Worm (Caenorhabditis elegans) whole organism, L3 larva: ENCODE measurements around the gene B0454.26.

Experiments used
- aly-2 ChIP-seq: fragments of 150-350 bp; optimal IDR thresholded peaks from 2 replicates; lab custom pipeline; 2014; ENCODE audit warnings: missing biosample characterization, missing genetic modification characterization
- ama-1 ChIP-seq: fragments of 150-350 bp; optimal IDR thresholded peaks from 2 replicates; lab custom pipeline; 2018
- ceh-16 ChIP-seq: sonication (generic microtip); optimal IDR thresholded peaks from 2 replicates; lab custom pipeline; 2017; ENCODE audit warnings: missing biosample characterization, missing genetic modification characterization
- ceh-28 ChIP-seq: fragments of 150-350 bp; optimal IDR thresholded peaks from 2 replicates; lab custom pipeline; 2014; ENCODE audit warnings: missing biosample characterization, missing genetic modification reagents, missing genetic modification characterization
- ceh-82 ChIP-seq: fragments of 150-350 bp; optimal IDR thresholded peaks from 2 replicates; lab custom pipeline; 2014; ENCODE audit warnings: missing biosample characterization, missing genetic modification characterization
- ceh-9 ChIP-seq: sonication (generic microtip); optimal IDR thresholded peaks from 2 replicates; lab custom pipeline; 2018; ENCODE audit warnings: missing biosample characterization, missing genetic modification characterization
- daf-12 ChIP-seq: fragments of 150-350 bp; optimal IDR thresholded peaks from 2 replicates; lab custom pipeline; 2014; ENCODE audit warnings: missing biosample characterization, missing genetic modification reagents, missing genetic modification characterization
- egl-5 ChIP-seq: fragments of 150-350 bp; optimal IDR thresholded peaks from 2 replicates; lab custom pipeline; 2017; ENCODE audit warnings: missing biosample characterization, missing genetic modification reagents, missing genetic modification characterization, inconsistent platforms
- elt-2 ChIP-seq: sonication (generic microtip); optimal IDR thresholded peaks from 2 replicates; lab custom pipeline; 2016; ENCODE audit warnings: missing genetic modification reagents, mild to moderate bottlenecking, missing genetic modification characterization, missing compliant biosample characterization
- elt-3 ChIP-seq, 3 experiments: fragments of 150-350 bp in 1 of 3; sonication (generic microtip) in 2 of 3; optimal IDR thresholded peaks; 2 replicates in 2 of 3; 4 replicates in 1 of 3; lab custom pipeline; 2014 to 2017; ENCODE audit warnings: missing biosample characterization in 3 of 3, missing genetic modification characterization in 3 of 3
- eor-1 ChIP-seq, 2 experiments: fragments of 150-350 bp; optimal IDR thresholded peaks; 2 replicates each; lab custom pipeline; 2014 to 2018; ENCODE audit warnings: missing biosample characterization in 2 of 2, missing genetic modification characterization in 2 of 2
- fkh-10 ChIP-seq: sonication (generic microtip); optimal IDR thresholded peaks from 2 replicates; lab custom pipeline; 2017; ENCODE audit warnings: missing biosample characterization, missing genetic modification reagents, missing genetic modification characterization
- fkh-2 ChIP-seq: fragments of 150-350 bp; optimal IDR thresholded peaks from 2 replicates; lab custom pipeline; 2014; ENCODE audit warnings: missing biosample characterization, missing genetic modification reagents, missing genetic modification characterization
- hmg-11 ChIP-seq: sonication (generic microtip); optimal IDR thresholded peaks from 2 replicates; lab custom pipeline; 2016; ENCODE audit warnings: missing genetic modification characterization, missing compliant biosample characterization
- jun-1 ChIP-seq: fragments of 150-350 bp; optimal IDR thresholded peaks from 2 replicates; lab custom pipeline; 2014; ENCODE audit warnings: missing biosample characterization, missing genetic modification reagents, missing genetic modification characterization
- lin-15B ChIP-seq: fragments of 150-350 bp; optimal IDR thresholded peaks from 2 replicates; lab custom pipeline; 2014; ENCODE audit warnings: missing biosample characterization, missing genetic modification characterization
- lin-39 ChIP-seq: fragments of 150-350 bp; optimal IDR thresholded peaks from 2 replicates; lab custom pipeline; 2018; ENCODE audit warnings: missing biosample characterization, missing genetic modification reagents, missing genetic modification characterization
- mdl-1 ChIP-seq: fragments of 150-350 bp; optimal IDR thresholded peaks from 2 replicates; lab custom pipeline; 2014; ENCODE audit warnings: missing biosample characterization, missing genetic modification characterization
- mml-1 ChIP-seq: fragments of 150-350 bp; sonication (generic microtip); optimal IDR thresholded peaks from 3 replicates; lab custom pipeline; 2014; ENCODE audit warnings: missing biosample characterization, missing genetic modification characterization
- nfya-1 ChIP-seq: sonication (generic microtip); optimal IDR thresholded peaks from 2 replicates; lab custom pipeline; 2017; ENCODE audit warnings: missing genetic modification characterization, mild to moderate bottlenecking, missing compliant biosample characterization, antibody characterized with exemption, moderate library complexity; ENCODE audit not compliant: insufficient read depth
- nhr-11 ChIP-seq: fragments of 150-350 bp; optimal IDR thresholded peaks from 2 replicates; lab custom pipeline; 2014; ENCODE audit warnings: missing biosample characterization, missing genetic modification characterization
- nhr-12 ChIP-seq: fragments of 150-350 bp; optimal IDR thresholded peaks from 2 replicates; lab custom pipeline; 2014; ENCODE audit warnings: missing biosample characterization, missing genetic modification characterization
- nhr-23 ChIP-seq: fragments of 150-350 bp; optimal IDR thresholded peaks from 2 replicates; lab custom pipeline; 2014; ENCODE audit warnings: missing biosample characterization, missing genetic modification reagents, missing genetic modification characterization
- nhr-237 ChIP-seq: fragments of 150-350 bp; optimal IDR thresholded peaks from 2 replicates; lab custom pipeline; 2014; ENCODE audit warnings: missing biosample characterization, missing genetic modification characterization
- nhr-25 ChIP-seq: sonication (generic microtip); optimal IDR thresholded peaks from 2 replicates; lab custom pipeline; 2017; ENCODE audit warnings: missing biosample characterization, missing genetic modification characterization
- nhr-43 ChIP-seq: sonication (generic microtip); optimal IDR thresholded peaks from 2 replicates; lab custom pipeline; 2016; ENCODE audit warnings: mild to moderate bottlenecking, missing genetic modification characterization, missing compliant biosample characterization; ENCODE audit not compliant: poor library complexity, severe bottlenecking
- nhr-67 ChIP-seq: fragments of 150-350 bp; optimal IDR thresholded peaks from 2 replicates; lab custom pipeline; 2014; ENCODE audit warnings: missing biosample characterization, missing genetic modification characterization
- nhr-76 ChIP-seq: fragments of 150-350 bp; sonication (generic microtip); optimal IDR thresholded peaks from 5 replicates; lab custom pipeline; 2014; ENCODE audit warnings: missing biosample characterization, missing genetic modification characterization
- nhr-77 ChIP-seq: fragments of 150-350 bp; optimal IDR thresholded peaks from 2 replicates; lab custom pipeline; 2014; ENCODE audit warnings: missing biosample characterization, missing genetic modification characterization
- pha-4 ChIP-seq: fragments of 150-350 bp; optimal IDR thresholded peaks from 2 replicates; lab custom pipeline; 2014; ENCODE audit warnings: missing biosample characterization, missing genetic modification reagents, missing genetic modification characterization
- pqm-1 ChIP-seq: fragments of 150-350 bp; optimal IDR thresholded peaks from 2 replicates; lab custom pipeline; 2017; ENCODE audit warnings: missing biosample characterization, missing genetic modification characterization, inconsistent platforms
- sea-2 ChIP-seq: fragments of 150-350 bp; sonication (generic microtip); optimal IDR thresholded peaks from 4 replicates; lab custom pipeline; 2014; ENCODE audit warnings: missing biosample characterization, missing genetic modification reagents, missing genetic modification characterization
- skn-1 ChIP-seq: fragments of 150-350 bp; optimal IDR thresholded peaks from 2 replicates; lab custom pipeline; 2014; ENCODE audit warnings: missing biosample characterization, missing genetic modification characterization
- snpc-4 ChIP-seq: fragments of 150-350 bp; optimal IDR thresholded peaks from 2 replicates; lab custom pipeline; 2014; ENCODE audit warnings: missing biosample characterization, missing genetic modification characterization
- tbx-2 ChIP-seq: sonication (generic microtip); optimal IDR thresholded peaks from 2 replicates; lab custom pipeline; 2016; ENCODE audit warnings: mild to moderate bottlenecking, missing genetic modification characterization, missing compliant biosample characterization
- unc-39 ChIP-seq: sonication (generic microtip); optimal IDR thresholded peaks from 4 replicates; lab custom pipeline; 2017; ENCODE audit warnings: missing biosample characterization, missing genetic modification characterization
- unc-62 ChIP-seq: fragments of 150-350 bp; sonication (generic microtip); optimal IDR thresholded peaks from 4 replicates; lab custom pipeline; 2014; ENCODE audit warnings: missing biosample characterization, missing genetic modification reagents, missing genetic modification characterization
- ztf-11 ChIP-seq: fragments of 150-350 bp; optimal IDR thresholded peaks from 2 replicates; lab custom pipeline; 2014; ENCODE audit warnings: missing biosample characterization, missing genetic modification characterization
- ztf-4 ChIP-seq: fragments of 150-350 bp; optimal IDR thresholded peaks from 2 replicates; lab custom pipeline; 2014; ENCODE audit warnings: missing biosample characterization, missing genetic modification characterization

B0454.26 gene

DNA sequence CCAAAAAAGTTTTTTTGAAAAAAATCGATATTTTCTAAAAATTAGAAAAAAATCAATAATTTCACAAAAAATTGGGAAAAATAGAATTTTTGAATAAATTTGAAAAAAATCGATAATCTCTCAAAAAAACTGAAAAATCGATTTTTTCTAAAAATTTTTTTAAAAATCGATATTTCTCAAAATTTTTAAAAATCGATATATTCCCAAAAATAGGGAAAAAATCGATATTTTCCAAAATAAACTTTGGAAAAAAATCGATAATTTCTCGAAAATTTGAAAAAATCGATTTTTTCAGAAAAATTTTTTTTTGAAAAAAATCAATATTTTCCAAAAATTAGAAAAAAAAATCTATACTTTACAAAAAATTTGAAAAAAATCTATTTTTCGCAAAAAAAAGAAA, 26.3 kb upstream of the B0454.26 start:
- TF ChIP-seq nfya-1 (tag; lab: Kevin White, UChicago) (no peak), ceh-28 (tag; lab: Kevin White, UChicago) (peak; percentile 97)
- TF ChIP-seq, all 47 proteins: peak for 1

DNA sequence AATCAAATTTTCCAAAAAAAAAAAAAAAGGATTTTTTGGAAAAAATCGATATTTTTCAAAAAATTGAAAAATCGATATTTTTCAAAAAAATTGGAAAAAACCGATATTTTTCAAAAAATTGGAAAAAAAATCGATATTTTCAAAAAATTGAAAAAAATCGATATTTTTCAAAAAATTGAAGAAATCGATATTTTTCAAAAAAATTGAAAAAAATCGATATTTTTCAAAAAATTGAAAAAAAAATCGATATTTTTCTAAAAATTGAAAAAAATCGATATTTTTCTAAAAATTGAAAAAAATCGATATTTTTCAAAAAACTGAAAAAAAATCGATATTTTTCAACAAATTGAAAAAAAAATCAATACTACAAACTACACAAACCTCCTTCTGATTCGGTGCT, 25.6 kb upstream of the B0454.26 start:
- TF ChIP-seq nhr-11 (no peak), nhr-77 (no peak), nhr-43 (tag; lab: Kevin White, UChicago) (no peak), nhr-25 (tag; lab: Kevin White, UChicago) (no peak), mml-1 (tag; lab: Kevin White, UChicago) (no peak), ceh-28 (tag; lab: Kevin White, UChicago) (peak; percentile 96)

DNA sequence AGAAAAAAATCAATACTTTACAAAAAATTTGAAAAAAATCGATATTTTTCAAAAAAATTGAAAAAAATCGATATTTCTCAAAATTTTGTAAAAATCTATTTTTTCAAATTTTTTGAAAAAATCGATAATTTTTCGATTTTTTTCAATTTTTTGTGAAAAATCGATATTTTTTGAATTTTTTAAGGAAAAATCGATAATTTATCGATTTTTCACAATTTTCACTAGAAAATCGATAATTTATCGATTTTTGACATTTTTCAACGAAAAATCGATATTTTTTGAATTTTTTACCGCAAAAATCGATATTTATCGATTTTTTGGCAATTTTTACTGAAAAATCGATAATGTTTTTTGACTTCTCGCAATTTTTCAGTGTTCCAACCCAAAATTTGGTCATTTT, 25.0 kb upstream of the B0454.26 start:
- TF ChIP-seq ceh-28 (tag; lab: Kevin White, UChicago) (peak; percentile 98), unc-39 (tag; lab: Kevin White, UChicago) (no peak)

DNA sequence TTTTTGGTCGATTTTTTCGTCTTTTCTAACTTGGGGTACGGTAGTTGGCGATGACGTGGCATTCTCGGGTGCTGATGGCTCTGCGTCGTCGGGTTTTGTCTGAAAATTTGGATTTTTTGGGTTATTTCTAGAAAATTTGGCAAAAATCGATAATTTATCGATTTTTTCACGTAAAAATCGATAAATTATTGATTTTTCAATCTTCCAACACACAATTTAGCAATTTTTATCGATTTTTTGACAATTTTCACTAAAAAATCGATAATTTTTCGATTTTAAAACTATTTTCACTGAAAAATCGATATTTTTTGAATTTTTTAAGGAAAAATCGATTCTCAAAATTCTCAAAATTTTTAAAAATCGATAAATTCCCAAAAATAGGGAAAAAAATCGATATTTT, 24.5 kb upstream of the B0454.26 start:
- TF ChIP-seq tbx-2 (tag; lab: Kevin White, UChicago), result no peak
- TF ChIP-seq skn-1 (tag; lab: Kevin White, UChicago), result no peak
- no peak for TF ChIP-seq elt-3 (tag; optimal IDR thresholded peaks at IDR 0.05; lab: Kevin White, UChicago)
- peak; percentile 82 for TF ChIP-seq ceh-28 (tag; lab: Kevin White, UChicago)
- TF ChIP-seq ztf-4 (tag; lab: Kevin White, UChicago), result no peak

DNA sequence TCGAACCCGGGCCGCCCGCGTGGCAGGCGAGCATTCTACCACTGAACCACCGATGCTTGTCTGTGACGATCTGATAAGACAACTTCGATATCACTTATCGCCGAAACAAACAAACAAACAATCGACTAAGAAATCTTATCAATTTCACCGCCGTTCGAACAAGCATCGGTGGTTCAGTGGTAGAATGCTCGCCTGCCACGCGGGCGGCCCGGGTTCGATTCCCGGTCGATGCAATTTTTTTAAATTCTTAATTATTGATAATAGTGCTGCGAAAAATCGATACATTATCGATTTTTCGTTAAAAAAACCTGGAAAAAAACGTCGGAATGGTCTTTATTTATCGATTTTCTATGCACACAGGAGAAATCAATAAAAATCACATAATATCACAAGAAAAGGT, 23.9 kb upstream of the B0454.26 start:
- TF ChIP-seq unc-62, result no peak
- TF ChIP-seq nhr-77, result no peak
- no peak for TF ChIP-seq eor-1 (tag; optimal IDR thresholded peaks at IDR 0.05; lab: Kevin White, UChicago)
- peak; percentile 17 for TF ChIP-seq pqm-1 (tag; lab: Kevin White, UChicago)
- no peak for TF ChIP-seq nhr-76 (tag; lab: Kevin White, UChicago)
- no peak for TF ChIP-seq ceh-9
- TF ChIP-seq skn-1 (tag; lab: Kevin White, UChicago), result no peak
- no peak for TF ChIP-seq ztf-4 (tag; lab: Kevin White, UChicago)
- TF ChIP-seq egl-5 (tag; lab: Kevin White, UChicago), result no peak
- no peak for TF ChIP-seq nhr-12 (tag; lab: Kevin White, UChicago)
- TF ChIP-seq sea-2 (GFP tag; lab: Kevin White, UChicago), result no peak
- no peak for TF ChIP-seq nhr-237 (tag; lab: Kevin White, UChicago)
- no peak for TF ChIP-seq hmg-11 (tag; lab: Kevin White, UChicago)
- no peak for TF ChIP-seq lin-39
- peak; percentile 36 for TF ChIP-seq pha-4 (tag; lab: Kevin White, UChicago)
- TF ChIP-seq nhr-23, result no peak
- TF ChIP-seq ama-1, result no peak
- no peak for TF ChIP-seq ztf-11 (tag; lab: Kevin White, UChicago)
- no peak for TF ChIP-seq mdl-1
- TF ChIP-seq elt-2 (tag; lab: Kevin White, UChicago), result peak; percentile 69
- TF ChIP-seq jun-1 (tag; lab: Kevin White, UChicago), result no peak
- TF ChIP-seq fkh-10 (GFP tag; lab: Kevin White, UChicago), result no peak
- no peak for TF ChIP-seq ceh-16
- TF ChIP-seq fkh-2 (tag; lab: Kevin White, UChicago), result no peak
- TF ChIP-seq aly-2 (tag; lab: Kevin White, UChicago), result no peak
- no peak for TF ChIP-seq ceh-82 (tag; lab: Kevin White, UChicago)
- TF ChIP-seq tbx-2 (tag; lab: Kevin White, UChicago), result no peak
- no peak for TF ChIP-seq lin-15B
- no peak for TF ChIP-seq nhr-67 (tag; lab: Kevin White, UChicago)
- peak; percentile 27 for TF ChIP-seq nfya-1 (tag; lab: Kevin White, UChicago)
- no peak for TF ChIP-seq snpc-4 (tag; lab: Kevin White, UChicago)
- no peak for TF ChIP-seq daf-12
- TF ChIP-seq ceh-28 (tag; lab: Kevin White, UChicago), result peak; percentile 81
